Fruit fly (Drosophila melanogaster) whole organism, prepupa: ENCODE data around the gene aru.

Experiments
- Blimp-1 ChIP-seq: fragments of 200-800 bp; sonication (Bioruptor generic); optimal IDR thresholded peaks from 3 replicates; lab custom pipeline; 2017; ENCODE audit warnings: missing biosample characterization, missing genetic modification characterization, mild to moderate bottlenecking, moderate library complexity, missing genetic modification reagents
- CG10631 ChIP-seq: fragments of 200-800 bp; sonication (Bioruptor generic); optimal IDR thresholded peaks from 2 replicates; lab custom pipeline; 2016; ENCODE audit warnings: missing biosample characterization, missing genetic modification characterization
- CG11294 ChIP-seq: fragments of 200-800 bp; sonication (Bioruptor generic); IDR thresholded peaks from 2 replicates; pipeline ENCODE4 v1.3.6; 2022; ENCODE audit warnings: missing biosample characterization, missing genetic modification characterization
- CG11762 ChIP-seq: fragments of 200-800 bp; sonication (Bioruptor generic); optimal IDR thresholded peaks from 3 replicates; lab custom pipeline; 2016; ENCODE audit warnings: missing biosample characterization, missing genetic modification characterization; ENCODE audit not compliant: insufficient read depth
- CG15336 ChIP-seq: fragments of 200-800 bp; sonication (Bioruptor generic); IDR thresholded peaks from 2 replicates; pipeline ENCODE4 v1.3.6; 2022; ENCODE audit warnings: missing biosample characterization, missing genetic modification characterization
- CG1621 ChIP-seq: fragments of 200-800 bp; sonication (Bioruptor generic); optimal IDR thresholded peaks from 3 replicates; lab custom pipeline; 2018; ENCODE audit warnings: missing biosample characterization, mild to moderate bottlenecking, missing genetic modification characterization
- CG16779 ChIP-seq: fragments of 200-800 bp; sonication (Bioruptor generic); optimal IDR thresholded peaks from 3 replicates; lab custom pipeline; 2017; ENCODE audit warnings: missing biosample characterization, mild to moderate bottlenecking, missing genetic modification characterization
- CG3032 ChIP-seq: fragments of 200-800 bp; optimal IDR thresholded peaks from 2 replicates; lab custom pipeline; 2019; ENCODE audit warnings: missing biosample characterization, mild to moderate bottlenecking, missing genetic modification characterization, moderate library complexity
- CG32006 ChIP-seq: fragments of 200-800 bp; sonication (Bioruptor generic); optimal IDR thresholded peaks from 3 replicates; lab custom pipeline; 2017; ENCODE audit warnings: missing biosample characterization, mild to moderate bottlenecking, missing genetic modification characterization
- CG34406 ChIP-seq: fragments of 200-800 bp; sonication (Bioruptor generic); optimal IDR thresholded peaks from 3 replicates; lab custom pipeline; 2016; ENCODE audit warnings: missing biosample characterization, missing genetic modification characterization
- CG3919 ChIP-seq: fragments of 200-800 bp; sonication (Bioruptor generic); optimal IDR thresholded peaks from 3 replicates; lab custom pipeline; 2016; ENCODE audit warnings: missing biosample characterization, missing genetic modification characterization
- CG4318 ChIP-seq: fragments of 200-800 bp; sonication (Bioruptor generic); optimal IDR thresholded peaks from 3 replicates; lab custom pipeline; 2017; ENCODE audit warnings: missing biosample characterization, mild to moderate bottlenecking, missing genetic modification characterization
- CG6163 ChIP-seq: fragments of 200-800 bp; sonication (Bioruptor generic); IDR thresholded peaks from 3 replicates; pipeline ENCODE4 v1.3.6; 2022; ENCODE audit warnings: missing biosample characterization, missing genetic modification characterization
- CG6276 ChIP-seq: fragments of 200-800 bp; sonication (Bioruptor generic); optimal IDR thresholded peaks from 2 replicates; lab custom pipeline; 2017; ENCODE audit warnings: missing biosample characterization, mild to moderate bottlenecking, missing genetic modification characterization
- CG6792 ChIP-seq: fragments of 200-800 bp; sonication (Bioruptor generic); optimal IDR thresholded peaks from 3 replicates; lab custom pipeline; 2016; ENCODE audit warnings: missing biosample characterization, missing genetic modification characterization
- CG6808 ChIP-seq: fragments of 200-800 bp; sonication (Bioruptor generic); optimal IDR thresholded peaks from 3 replicates; lab custom pipeline; 2017; ENCODE audit warnings: missing biosample characterization, missing genetic modification characterization, mild to moderate bottlenecking, moderate library complexity, missing genetic modification reagents
- CG7368 ChIP-seq: fragments of 200-800 bp; sonication (Bioruptor generic); optimal IDR thresholded peaks from 3 replicates; lab custom pipeline; 2016; ENCODE audit warnings: missing biosample characterization, missing genetic modification characterization
- CG8119 ChIP-seq: fragments of 200-800 bp; sonication (Bioruptor generic); IDR thresholded peaks from 3 replicates; pipeline ENCODE4 v1.3.6; 2022; ENCODE audit warnings: missing biosample characterization, missing genetic modification characterization
- CG9139 ChIP-seq: fragments of 200-800 bp; sonication (Bioruptor generic); optimal IDR thresholded peaks from 3 replicates; lab custom pipeline; 2017; ENCODE audit warnings: missing biosample characterization, mild to moderate bottlenecking, missing genetic modification characterization
- Eip75B ChIP-seq: fragments of 200-800 bp; sonication (Bioruptor generic); optimal IDR thresholded peaks from 3 replicates; lab custom pipeline; 2016; ENCODE audit warnings: missing biosample characterization, missing genetic modification characterization
- Eip78C ChIP-seq: fragments of 200-800 bp; sonication (Bioruptor generic); peaks from one replicate; lab custom pipeline; 2016; ENCODE audit warnings: missing biosample characterization, missing genetic modification characterization
- Eip93F ChIP-seq: fragments of 200-800 bp; sonication (Bioruptor generic); optimal IDR thresholded peaks from 2 replicates; lab custom pipeline; 2016; ENCODE audit warnings: missing biosample characterization, mild to moderate bottlenecking, missing genetic modification characterization
- Ets96B ChIP-seq: fragments of 200-800 bp; optimal IDR thresholded peaks from 2 replicates; lab custom pipeline; 2019; ENCODE audit warnings: missing biosample characterization, mild to moderate bottlenecking, missing genetic modification characterization, moderate library complexity
- Gug ChIP-seq: fragments of 200-800 bp; sonication (Bioruptor generic); IDR thresholded peaks from 2 replicates; pipeline ENCODE4 v1.3.6; 2022; ENCODE audit warnings: missing biosample characterization, missing genetic modification characterization
- Hr38 ChIP-seq: sonication (Bioruptor generic); optimal IDR thresholded peaks from 2 replicates; lab custom pipeline; 2016; ENCODE audit warnings: missing biosample characterization, missing genetic modification characterization
- Hr39 ChIP-seq: fragments of 200-800 bp; sonication (Bioruptor generic); optimal IDR thresholded peaks from 2 replicates; lab custom pipeline; 2016; ENCODE audit warnings: missing biosample characterization, missing genetic modification characterization
- Hr4 ChIP-seq: fragments of 200-800 bp; sonication (Bioruptor generic); optimal IDR thresholded peaks from 3 replicates; lab custom pipeline; 2016; ENCODE audit warnings: missing biosample characterization, missing genetic modification characterization
- Lpt ChIP-seq: fragments of 200-800 bp; sonication (Bioruptor generic); optimal IDR thresholded peaks from 3 replicates; lab custom pipeline; 2016; ENCODE audit warnings: missing biosample characterization, missing genetic modification characterization
- Met ChIP-seq: fragments of 200-800 bp; sonication (Bioruptor generic); optimal IDR thresholded peaks from 3 replicates; lab custom pipeline; 2016; ENCODE audit warnings: missing biosample characterization, missing genetic modification characterization
- OdsH ChIP-seq: fragments of 200-800 bp; sonication (Bioruptor generic); optimal IDR thresholded peaks from 3 replicates; lab custom pipeline; 2016; ENCODE audit warnings: missing biosample characterization, missing genetic modification characterization
- Smox ChIP-seq: fragments of 200-800 bp; sonication (Bioruptor generic); optimal IDR thresholded peaks from 3 replicates; lab custom pipeline; 2016; ENCODE audit warnings: missing biosample characterization, missing genetic modification characterization
- Sox102F ChIP-seq: fragments of 200-800 bp; sonication (Bioruptor generic); optimal IDR thresholded peaks from 2 replicates; lab custom pipeline; 2016; ENCODE audit warnings: missing biosample characterization, mild to moderate bottlenecking, missing genetic modification characterization
- Sox14 ChIP-seq: fragments of 200-800 bp; sonication (Bioruptor generic); optimal IDR thresholded peaks from 3 replicates; lab custom pipeline; 2016; ENCODE audit warnings: missing biosample characterization, missing genetic modification characterization
- Sox15 ChIP-seq: fragments of 200-800 bp; sonication (Bioruptor generic); optimal IDR thresholded peaks from 3 replicates; lab custom pipeline; 2016; ENCODE audit warnings: missing biosample characterization, missing genetic modification characterization
- achi ChIP-seq: fragments of 200-800 bp; sonication (Bioruptor generic); optimal IDR thresholded peaks from 3 replicates; lab custom pipeline; 2016; ENCODE audit warnings: missing biosample characterization, missing genetic modification characterization
- acj6 ChIP-seq: fragments of 200-800 bp; sonication (Bioruptor generic); optimal IDR thresholded peaks from 3 replicates; lab custom pipeline; 2016; ENCODE audit warnings: missing biosample characterization, missing genetic modification characterization
- cyc ChIP-seq: fragments of 200-800 bp; sonication (Bioruptor generic); optimal IDR thresholded peaks from 3 replicates; lab custom pipeline; 2016; ENCODE audit warnings: missing biosample characterization, missing genetic modification characterization
- dac ChIP-seq: fragments of 200-800 bp; sonication (Bioruptor generic); optimal IDR thresholded peaks from 2 replicates; lab custom pipeline; 2017; ENCODE audit warnings: missing biosample characterization, mild to moderate bottlenecking, missing genetic modification characterization
- dsx ChIP-seq: fragments of 200-800 bp; optimal IDR thresholded peaks from 3 replicates; lab custom pipeline; 2019; ENCODE audit warnings: missing biosample characterization, mild to moderate bottlenecking, missing genetic modification characterization, moderate library complexity; ENCODE audit not compliant: poor library complexity, severe bottlenecking
- eg ChIP-seq: fragments of 200-800 bp; sonication (Bioruptor generic); IDR thresholded peaks from 3 replicates; pipeline ENCODE4 v1.3.6; 2022; ENCODE audit warnings: missing biosample characterization, missing genetic modification characterization
- esn ChIP-seq: fragments of 200-800 bp; sonication (Bioruptor generic); optimal IDR thresholded peaks from 2 replicates; lab custom pipeline; 2016; ENCODE audit warnings: missing biosample characterization, mild to moderate bottlenecking, missing genetic modification characterization, moderate library complexity
- fd59A ChIP-seq: fragments of 200-800 bp; sonication (Bioruptor generic); optimal IDR thresholded peaks from 2 replicates; lab custom pipeline; 2017; ENCODE audit warnings: missing biosample characterization, mild to moderate bottlenecking, missing genetic modification characterization, missing genetic modification reagents
- fd85E ChIP-seq: fragments of 200-800 bp; sonication (Bioruptor generic); optimal IDR thresholded peaks from 3 replicates; lab custom pipeline; 2016; ENCODE audit warnings: missing biosample characterization, missing genetic modification characterization
- fkh ChIP-seq: fragments of 200-800 bp; sonication (Bioruptor generic); optimal IDR thresholded peaks from 3 replicates; lab custom pipeline; 2017; ENCODE audit warnings: missing biosample characterization, mild to moderate bottlenecking, missing genetic modification characterization, moderate library complexity
- lz ChIP-seq: fragments of 200-800 bp; sonication (Bioruptor generic); optimal IDR thresholded peaks from 3 replicates; lab custom pipeline; 2016; ENCODE audit warnings: missing biosample characterization, missing genetic modification characterization
- net ChIP-seq: fragments of 200-800 bp; sonication (Bioruptor generic); optimal IDR thresholded peaks from 3 replicates; lab custom pipeline; 2016; ENCODE audit warnings: missing biosample characterization, missing genetic modification characterization
- pdm3 ChIP-seq: fragments of 200-800 bp; sonication (Bioruptor generic); optimal IDR thresholded peaks from 3 replicates; lab custom pipeline; 2016; ENCODE audit warnings: missing biosample characterization, missing genetic modification characterization
- salr ChIP-seq, 2 experiments: fragments of 200-800 bp; sonication (Bioruptor generic); optimal IDR thresholded peaks; 3 replicates each; lab custom pipeline; 2016 to 2018; ENCODE audit warnings: missing biosample characterization in 2 of 2, missing genetic modification characterization in 2 of 2, mild to moderate bottlenecking in 1 of 2
- spab ChIP-seq: fragments of 200-800 bp; sonication (Bioruptor generic); optimal IDR thresholded peaks from 2 replicates; lab custom pipeline; 2017; ENCODE audit warnings: missing biosample characterization, mild to moderate bottlenecking, missing genetic modification characterization, missing genetic modification reagents
- ss ChIP-seq, 2 experiments: fragments of 200-800 bp; sonication (Bioruptor generic); optimal IDR thresholded peaks; 2 replicates in 1 of 2; 3 replicates in 1 of 2; lab custom pipeline; 2017 to 2018; ENCODE audit warnings: mild to moderate bottlenecking in 2 of 2, missing biosample characterization in 2 of 2, missing genetic modification characterization in 2 of 2, moderate library complexity in 1 of 2
- svp ChIP-seq: fragments of 200-800 bp; sonication (Bioruptor generic); peaks from one replicate; lab custom pipeline; 2016; ENCODE audit warnings: missing biosample characterization, missing genetic modification characterization

The aru gene

DNA sequence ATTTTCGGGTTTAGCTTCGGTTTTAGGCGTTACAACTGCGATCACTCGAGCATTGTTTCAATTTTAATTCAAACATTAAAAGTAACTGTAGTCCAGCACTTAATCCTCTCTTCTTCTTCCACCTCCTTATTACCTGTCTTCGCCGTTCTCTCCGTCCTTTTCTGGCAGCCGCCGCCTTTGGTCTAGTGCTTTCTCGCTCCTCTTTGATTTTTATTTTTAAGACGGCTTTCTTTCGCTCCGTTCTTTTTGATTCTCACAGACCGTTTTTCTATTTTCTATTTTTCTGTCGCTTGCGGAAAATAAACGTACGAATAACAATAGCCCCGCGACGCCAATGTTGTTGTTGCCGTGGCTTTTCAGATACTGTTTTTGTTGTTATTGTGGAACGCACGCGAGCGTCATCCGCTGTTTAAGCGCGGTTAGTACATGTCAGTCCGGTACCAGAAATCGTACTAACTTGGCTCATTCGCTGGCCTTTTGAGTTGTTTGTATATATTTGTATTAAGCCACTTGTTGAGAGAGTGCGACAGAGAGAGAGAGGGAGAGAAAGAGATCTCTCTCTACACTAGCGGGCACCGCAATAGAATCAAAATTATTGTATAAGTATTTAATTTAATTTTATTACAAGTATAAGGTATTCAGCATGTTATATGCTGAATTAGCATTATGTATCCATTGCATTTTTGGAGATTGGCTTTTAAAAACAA, at the start of gene aru:
Gene aru (minus strand): TSS at position 456 of the 707 bp plus-strand sequence.
- no peak for TF ChIP-seq CG9139 (GFP tag; lab: Kevin White, UChicago)
- TF ChIP-seq Eip78C = peak; percentile 82
- TF ChIP-seq CG6276 (GFP tag; lab: Kevin White, UChicago) = peak; percentile 21
- TF ChIP-seq CG6808 = no peak
- no peak for TF ChIP-seq dsx
- peak; percentile 41 for TF ChIP-seq Met (GFP tag; lab: Kevin White, UChicago)
- peak; percentile 54 for TF ChIP-seq svp (GFP tag; lab: Kevin White, UChicago)
- TF ChIP-seq CG11294 (GFP tag; lab: Robert Waterston, UW) = no peak
- TF ChIP-seq Sox15 (GFP tag; lab: Kevin White, UChicago) = no peak
- TF ChIP-seq CG34406 = no peak
- TF ChIP-seq fkh (GFP tag; lab: Kevin White, UChicago) = peak; percentile 57
- peak; percentile 12 for TF ChIP-seq CG7368 (GFP tag; lab: Kevin White, UChicago)
- no peak for TF ChIP-seq dac (GFP tag; lab: Kevin White, UChicago)
- TF ChIP-seq CG15336 (GFP tag; lab: Robert Waterston, UW) = peak; percentile 62; the same call in 1 of the 2 replicates
- TF ChIP-seq CG3032 (tag; lab: Kevin White, UChicago) = peak; percentile 22
- no peak for TF ChIP-seq Eip93F (GFP tag; lab: Kevin White, UChicago)
- peak; percentile 53 for TF ChIP-seq Sox102F (GFP tag; lab: Kevin White, UChicago)
- peak; percentile 37 for TF ChIP-seq CG32006
- peak; percentile 66; the same call in 2 of the 3 replicates for TF ChIP-seq CG8119 (GFP tag; lab: Robert Waterston, UW)
- TF ChIP-seq net (GFP tag; lab: Kevin White, UChicago) = peak; percentile 10
- TF ChIP-seq Hr38 (GFP tag; lab: Kevin White, UChicago) = no peak
- TF ChIP-seq Blimp-1 (GFP tag; lab: Kevin White, UChicago) = no peak
- TF ChIP-seq CG11762 (GFP tag; lab: Kevin White, UChicago) = no peak
- no peak for TF ChIP-seq CG1621 (tag; lab: Kevin White, UChicago)
- no peak for TF ChIP-seq Hr39 (GFP tag; lab: Kevin White, UChicago)
- TF ChIP-seq OdsH (GFP tag; lab: Kevin White, UChicago) = peak; percentile 16
- peak; percentile 25 for TF ChIP-seq fd85E (GFP tag; lab: Kevin White, UChicago)
- peak; percentile 21 for TF ChIP-seq Smox
- TF ChIP-seq acj6 = peak; percentile 33
- no peak for TF ChIP-seq Eip75B (GFP tag; lab: Kevin White, UChicago)
- TF ChIP-seq CG10631 (GFP tag; lab: Kevin White, UChicago) = no peak
- TF ChIP-seq Hr4 (GFP tag; lab: Kevin White, UChicago) = peak; percentile 37
- peak; percentile 62; the same call in 1 of the 3 replicates for TF ChIP-seq CG6163
- peak; percentile 22 for TF ChIP-seq Ets96B
- peak; percentile 40 for TF ChIP-seq esn (GFP tag; lab: Kevin White, UChicago)
- TF ChIP-seq CG4318 (GFP tag; lab: Kevin White, UChicago) = no peak
- peak; percentile 51 for TF ChIP-seq CG3919 (GFP tag; lab: Kevin White, UChicago)
- no peak for TF ChIP-seq fd59A
- TF ChIP-seq spab (GFP tag; lab: Kevin White, UChicago) = no peak
- TF ChIP-seq salr (GFP tag; optimal IDR thresholded peaks at IDR 0.05; lab: Kevin White, UChicago) = peak in 1 of 2 experiments; percentile 9
- peak; percentile 25 for TF ChIP-seq Lpt (GFP tag; lab: Kevin White, UChicago)
- TF ChIP-seq achi (GFP tag; lab: Kevin White, UChicago) = peak; percentile 12
- TF ChIP-seq Sox14 = no peak
- no peak for TF ChIP-seq cyc
- peak; percentile 10 for TF ChIP-seq lz (GFP tag; lab: Kevin White, UChicago)
- peak; percentile 59; the same call in 2 of the 3 replicates for TF ChIP-seq eg (GFP tag; lab: Robert Waterston, UW)
- peak; percentile 24 for TF ChIP-seq pdm3 (GFP tag; lab: Kevin White, UChicago)
- TF ChIP-seq ss (GFP tag; optimal IDR thresholded peaks at IDR 0.05; lab: Kevin White, UChicago) = peak; percentile 34 to 65
- TF ChIP-seq CG6792 = peak; percentile 1
- no peak for TF ChIP-seq Gug (GFP tag; lab: Robert Waterston, UW)
- peak; percentile 13 for TF ChIP-seq CG16779 (tag; lab: Kevin White, UChicago)
